Fruit fly (Drosophila melanogaster) whole organism, embryonic: Measurements from ENCODE around the gene CG17344.

Experiments
- B-H2 ChIP-seq: fragments of 200-800 bp; sonication (Bioruptor generic); optimal IDR thresholded peaks from 2 replicates; lab custom pipeline; 2018; ENCODE audit warnings: missing biosample characterization, mild to moderate bottlenecking, missing genetic modification characterization
- CG1024 ChIP-seq: fragments of 200-800 bp; sonication (Bioruptor generic); IDR thresholded peaks from 2 replicates; pipeline ENCODE4 v1.3.6; 2022; ENCODE audit warnings: missing biosample characterization, missing genetic modification characterization
- CG11723 ChIP-seq: fragments of 200-800 bp; sonication (Bioruptor generic); optimal IDR thresholded peaks from 2 replicates; lab custom pipeline; 2017; ENCODE audit warnings: missing biosample characterization, mild to moderate bottlenecking, missing genetic modification characterization
- CG12219 ChIP-seq: fragments of 200-800 bp; sonication (Bioruptor generic); optimal IDR thresholded peaks from 3 replicates; lab custom pipeline; 2018; ENCODE audit warnings: missing biosample characterization, mild to moderate bottlenecking, missing genetic modification characterization
- CG1602 ChIP-seq: fragments of 200-800 bp; sonication (Bioruptor generic); optimal IDR thresholded peaks from 3 replicates; lab custom pipeline; 2016; ENCODE audit warnings: missing biosample characterization, missing genetic modification characterization
- CG16779 ChIP-seq: fragments of 200-800 bp; sonication (Bioruptor generic); IDR thresholded peaks from 2 replicates; pipeline ENCODE4 v1.3.6; 2022; ENCODE audit warnings: missing biosample characterization, missing genetic modification characterization
- CG17328 ChIP-seq: fragments of 200-800 bp; sonication (Bioruptor generic); IDR thresholded peaks from 2 replicates; pipeline ENCODE4 v1.3.6; 2022; ENCODE audit warnings: missing biosample characterization, missing genetic modification characterization
- CG17361 ChIP-seq: fragments of 200-800 bp; sonication (Bioruptor generic); IDR thresholded peaks from 3 replicates; pipeline ENCODE4 v1.3.6; 2022; ENCODE audit warnings: missing biosample characterization, missing genetic modification characterization
- CG2129 ChIP-seq: fragments of 200-800 bp; sonication (Bioruptor generic); IDR thresholded peaks from 2 replicates; pipeline ENCODE4 v1.3.6; 2022; ENCODE audit warnings: missing biosample characterization, missing genetic modification characterization; ENCODE audit not compliant: partially characterized antibody
- CG30431 ChIP-seq: fragments of 200-800 bp; sonication (Bioruptor generic); optimal IDR thresholded peaks from 2 replicates; lab custom pipeline; 2017; ENCODE audit warnings: missing biosample characterization, missing genetic modification characterization
- CG3847 ChIP-seq: fragments of 200-800 bp; sonication (Bioruptor generic); IDR thresholded peaks from 2 replicates; pipeline ENCODE4 v1.3.6; 2022; ENCODE audit warnings: missing biosample characterization, missing genetic modification characterization
- CG4360 ChIP-seq: fragments of 200-800 bp; sonication (Bioruptor generic); IDR thresholded peaks from 2 replicates; pipeline ENCODE4 v1.3.6; 2022; ENCODE audit warnings: missing biosample characterization, missing genetic modification characterization
- CG4854 ChIP-seq: fragments of 200-800 bp; sonication (Bioruptor generic); optimal IDR thresholded peaks from 2 replicates; lab custom pipeline; 2016; ENCODE audit warnings: missing biosample characterization, missing genetic modification characterization, inconsistent platforms
- CG5180 ChIP-seq: fragments of 200-800 bp; sonication (Bioruptor generic); optimal IDR thresholded peaks from 3 replicates; lab custom pipeline; 2017; ENCODE audit warnings: missing biosample characterization, missing genetic modification characterization, mild to moderate bottlenecking, moderate library complexity, missing genetic modification reagents
- CG6254 ChIP-seq: fragments of 200-800 bp; sonication (Bioruptor generic); optimal IDR thresholded peaks from 3 replicates; lab custom pipeline; 2017; ENCODE audit warnings: mild to moderate bottlenecking, missing biosample characterization, missing genetic modification reagents, missing genetic modification characterization
- CG6791 ChIP-seq: fragments of 200-800 bp; sonication (Bioruptor generic); IDR thresholded peaks from 3 replicates; pipeline ENCODE4 v1.3.6; 2022; ENCODE audit warnings: missing biosample characterization, missing genetic modification characterization; ENCODE audit not compliant: partially characterized antibody
- CG8924 ChIP-seq: fragments of 200-800 bp; optimal IDR thresholded peaks from 3 replicates; lab custom pipeline; 2019; ENCODE audit warnings: missing biosample characterization, mild to moderate bottlenecking, missing genetic modification characterization, moderate library complexity
- CG9727 ChIP-seq: fragments of 200-800 bp; sonication (Bioruptor generic); optimal IDR thresholded peaks from 3 replicates; lab custom pipeline; 2017; ENCODE audit warnings: missing biosample characterization, mild to moderate bottlenecking, missing genetic modification characterization
- CG9797 ChIP-seq: fragments of 200-800 bp; sonication (Bioruptor generic); optimal IDR thresholded peaks from 3 replicates; lab custom pipeline; 2018; ENCODE audit warnings: missing biosample characterization, mild to moderate bottlenecking, missing genetic modification characterization
- CTCF ChIP-seq: fragments of 200-800 bp; sonication (Bioruptor generic); optimal IDR thresholded peaks from 2 replicates; lab custom pipeline; 2017; ENCODE audit warnings: missing biosample characterization, mild to moderate bottlenecking, missing genetic modification characterization, moderate library complexity
- Doc2 ChIP-seq: fragments of 200-800 bp; sonication (Bioruptor generic); IDR thresholded peaks from 2 replicates; pipeline ENCODE4 v1.3.6; 2022; ENCODE audit warnings: missing biosample characterization, missing genetic modification characterization
- Drgx ChIP-seq: fragments of 200-800 bp; sonication (Bioruptor generic); IDR thresholded peaks from 2 replicates; pipeline ENCODE4 v1.3.6; 2022; ENCODE audit warnings: missing biosample characterization, missing genetic modification characterization
- ERR ChIP-seq: fragments of 200-800 bp; sonication (Bioruptor generic); optimal IDR thresholded peaks from 2 replicates; lab custom pipeline; 2016; ENCODE audit warnings: missing biosample characterization, missing genetic modification characterization
- H2.0 ChIP-seq: fragments of 200-800 bp; sonication (Bioruptor generic); IDR thresholded peaks from 2 replicates; pipeline ENCODE4 v1.3.6; 2022; ENCODE audit warnings: missing biosample characterization, missing genetic modification characterization
- HmgZ ChIP-seq: fragments of 200-800 bp; sonication (Bioruptor generic); optimal IDR thresholded peaks from 2 replicates; lab custom pipeline; 2018; ENCODE audit warnings: missing biosample characterization, mild to moderate bottlenecking, missing genetic modification characterization
- Hr39 ChIP-seq: fragments of >200 bp; optimal IDR thresholded peaks from 2 replicates; lab custom pipeline; 2017
- Lpt ChIP-seq: fragments of >200 bp; optimal IDR thresholded peaks from 2 replicates; lab custom pipeline; 2018; ENCODE audit warnings: missing biosample characterization, missing genetic modification characterization
- Meics ChIP-seq: fragments of 200-800 bp; sonication (Bioruptor generic); optimal IDR thresholded peaks from 2 replicates; lab custom pipeline; 2017; ENCODE audit warnings: missing biosample characterization, mild to moderate bottlenecking, missing genetic modification characterization
- Mrtf ChIP-seq: fragments of 200-800 bp; sonication (Bioruptor generic); IDR thresholded peaks from 3 replicates; pipeline ENCODE4 v1.3.6; 2022; ENCODE audit warnings: missing biosample characterization, missing genetic modification characterization
- Nf-YA ChIP-seq: fragments of 200-800 bp; sonication (Bioruptor generic); IDR thresholded peaks from 2 replicates; pipeline ENCODE4 v1.3.6; 2022; ENCODE audit warnings: missing biosample characterization, missing genetic modification characterization
- Oaz ChIP-seq: fragments of 200-800 bp; sonication (Bioruptor generic); IDR thresholded peaks from 2 replicates; pipeline ENCODE4 v1.3.6; 2022; ENCODE audit warnings: missing biosample characterization, missing genetic modification characterization
- Opbp ChIP-seq: fragments of 200-800 bp; sonication (Bioruptor generic); IDR thresholded peaks from 3 replicates; pipeline ENCODE4 v1.3.6; 2022; ENCODE audit warnings: missing biosample characterization, missing genetic modification characterization; ENCODE audit not compliant: partially characterized antibody
- Optix ChIP-seq: fragments of 200-800 bp; sonication (Bioruptor generic); IDR thresholded peaks from 3 replicates; pipeline ENCODE4 v1.3.6; 2022; ENCODE audit warnings: missing biosample characterization, missing genetic modification characterization
- Pdp1 ChIP-seq, 2 experiments: fragments of 200-800 bp; sonication (Bioruptor generic); optimal IDR thresholded peaks; 3 replicates each; lab custom pipeline; 2016; ENCODE audit warnings: missing biosample characterization in 2 of 2, missing genetic modification characterization in 2 of 2, mild to moderate bottlenecking in 1 of 2, moderate library complexity in 1 of 2
- Stat92E ChIP-seq, 3 experiments: fragments of >200 bp in 2 of 3; fragments of 200-800 bp in 1 of 3; sonication (Bioruptor generic) in 1 of 3; optimal IDR thresholded peaks; 2 replicates each; lab custom pipeline; 2017 to 2019; ENCODE audit warnings: missing biosample characterization in 3 of 3, missing genetic modification characterization in 3 of 3, mild to moderate bottlenecking in 1 of 3, moderate library complexity in 1 of 3
- TFAM ChIP-seq: fragments of 200-800 bp; sonication (Bioruptor generic); optimal IDR thresholded peaks from 2 replicates; lab custom pipeline; 2017; ENCODE audit warnings: missing biosample characterization, missing genetic modification characterization, inconsistent platforms
- Vsx1 ChIP-seq: fragments of 200-800 bp; sonication (Bioruptor generic); optimal IDR thresholded peaks from 2 replicates; lab custom pipeline; 2017; ENCODE audit warnings: missing biosample characterization, mild to moderate bottlenecking, missing genetic modification characterization, missing genetic modification reagents
- ac ChIP-seq: fragments of 200-800 bp; sonication (Bioruptor generic); optimal IDR thresholded peaks from 3 replicates; lab custom pipeline; 2017; ENCODE audit warnings: missing biosample characterization, mild to moderate bottlenecking, missing genetic modification characterization
- dati ChIP-seq: fragments of 200-800 bp; sonication (Bioruptor generic); IDR thresholded peaks from 2 replicates; pipeline ENCODE4 v1.3.6; 2022; ENCODE audit warnings: missing biosample characterization, missing genetic modification characterization
- fu2 ChIP-seq: fragments of 200-800 bp; sonication (Bioruptor generic); optimal IDR thresholded peaks from 2 replicates; lab custom pipeline; 2016; ENCODE audit warnings: missing biosample characterization, missing genetic modification characterization
- jigr1 ChIP-seq: fragments of 200-800 bp; sonication (Bioruptor generic); IDR thresholded peaks from 3 replicates; pipeline ENCODE4 v1.3.6; 2022; ENCODE audit warnings: missing biosample characterization, missing genetic modification characterization
- lab ChIP-seq: fragments of 200-800 bp; sonication (Bioruptor generic); optimal IDR thresholded peaks from 3 replicates; lab custom pipeline; 2017; ENCODE audit warnings: missing biosample characterization, missing genetic modification characterization, mild to moderate bottlenecking, moderate library complexity, missing genetic modification reagents
- maf-S ChIP-seq: fragments of 200-800 bp; sonication (Bioruptor generic); optimal IDR thresholded peaks from 2 replicates; lab custom pipeline; 2016; ENCODE audit warnings: missing biosample characterization, missing genetic modification characterization
- mam ChIP-seq: fragments of 200-800 bp; sonication (Bioruptor generic); optimal IDR thresholded peaks from 3 replicates; lab custom pipeline; 2016; ENCODE audit warnings: missing biosample characterization, missing genetic modification characterization
- pan ChIP-seq, 4 experiments: fragments of >200 bp in 3 of 4; fragments of 200-800 bp in 1 of 4; sonication (Bioruptor generic) in 1 of 4; optimal IDR thresholded peaks in 3 of 4; IDR thresholded peaks in 1 of 4; 2 replicates each; pipeline versions ENCODE4 v1.3.6 to Lab custom; 2017 to 2022; ENCODE audit warnings: missing biosample characterization in 2 of 4, missing genetic modification characterization in 2 of 4, mixed read lengths in 1 of 4
- pb ChIP-seq: fragments of 200-800 bp; sonication (Bioruptor generic); optimal IDR thresholded peaks from 3 replicates; lab custom pipeline; 2016; ENCODE audit warnings: missing biosample characterization, missing genetic modification characterization
- pros ChIP-seq: fragments of 200-800 bp; sonication (Bioruptor generic); optimal IDR thresholded peaks from 3 replicates; lab custom pipeline; 2019; ENCODE audit warnings: missing biosample characterization, mild to moderate bottlenecking, missing genetic modification characterization, moderate library complexity
- schlank ChIP-seq: fragments of 200-800 bp; sonication (Bioruptor generic); optimal IDR thresholded peaks from 2 replicates; lab custom pipeline; 2018; ENCODE audit warnings: missing biosample characterization, mild to moderate bottlenecking, missing genetic modification characterization
- sd ChIP-seq: fragments of 200-800 bp; sonication (Bioruptor generic); optimal IDR thresholded peaks from 3 replicates; lab custom pipeline; 2018; ENCODE audit warnings: missing biosample characterization, mild to moderate bottlenecking, missing genetic modification characterization, moderate library complexity
- sens-2 ChIP-seq: fragments of 200-800 bp; sonication (Bioruptor generic); IDR thresholded peaks from 2 replicates; pipeline ENCODE4 v1.3.6; 2022; ENCODE audit warnings: missing biosample characterization, missing genetic modification characterization
- sqz ChIP-seq: fragments of 200-800 bp; sonication (Bioruptor generic); optimal IDR thresholded peaks from 3 replicates; lab custom pipeline; 2018; ENCODE audit warnings: missing biosample characterization, mild to moderate bottlenecking, missing genetic modification characterization
- tap ChIP-seq: fragments of 200-800 bp; optimal IDR thresholded peaks from 3 replicates; lab custom pipeline; 2019; ENCODE audit warnings: missing biosample characterization, mild to moderate bottlenecking, missing genetic modification characterization, moderate library complexity
- yki ChIP-seq: fragments of >200 bp; optimal IDR thresholded peaks from 3 replicates; lab custom pipeline; 2018

The CG17344 gene

dm6 chr2L:19083320-19083764 lies 18.5 kb upstream of the CG17344 start (continued):
- TF ChIP-seq CG2129 (GFP tag; lab: Robert Waterston, UW) (no peak), ac (no peak), pb (no peak), CG1024 (GFP tag; lab: Robert Waterston, UW) (no peak), HmgZ (tag; lab: Kevin White, UChicago) (no peak), CG30431 (no peak), CG17361 (no peak), Optix (GFP tag; lab: Robert Waterston, UW) (no peak), sqz (GFP tag; lab: Kevin White, UChicago) (peak; percentile 34), CG6254 (GFP tag; lab: Kevin White, UChicago) (peak; percentile 98), Hr39 (peak; percentile 98), CG5180 (no peak), TFAM (GFP tag; lab: Kevin White, UChicago) (no peak), pan (optimal IDR thresholded peaks at IDR 0.05; lab: Kevin White, UChicago) (no peak), pan (GFP tag; optimal IDR thresholded peaks at IDR 0.05 in 1 of 2, IDR thresholded peaks at IDR 0.05 in 1 of 2) (no peak), Nf-YA (GFP tag; lab: Robert Waterston, UW) (no peak), pros (GFP tag; lab: Kevin White, UChicago) (peak; percentile 1), CG16779 (GFP tag; lab: Robert Waterston, UW) (no peak), Stat92E (GFP tag; optimal IDR thresholded peaks at IDR 0.05; lab: Kevin White, UChicago) (no peak), tap (tag; lab: Kevin White, UChicago) (no peak), mam (GFP tag; lab: Kevin White, UChicago) (no peak), CG1602 (no peak), Doc2 (no peak), fu2 (GFP tag; lab: Kevin White, UChicago) (no peak), CG9727 (no peak), CG4360 (peak; percentile 89), CG12219 (GFP tag; lab: Kevin White, UChicago) (no peak), CG11723 (GFP tag; lab: Kevin White, UChicago) (no peak), dati (GFP tag; lab: Robert Waterston, UW) (no peak), schlank (tag; lab: Kevin White, UChicago) (no peak), lab (GFP tag; lab: Kevin White, UChicago) (no peak), Drgx (GFP tag; lab: Robert Waterston, UW) (peak; percentile 15; the same call in 1 of the 2 replicates), sd (tag; lab: Kevin White, UChicago) (no peak), yki (lab: Kevin White, UChicago) (no peak), maf-S (GFP tag; lab: Kevin White, UChicago) (no peak), jigr1 (GFP tag; lab: Robert Waterston, UW) (no peak), Meics (GFP tag; lab: Kevin White, UChicago) (no peak), Opbp (GFP tag; lab: Robert Waterston, UW) (no peak), H2.0 (GFP tag; lab: Robert Waterston, UW) (no peak), Pdp1 (GFP tag; optimal IDR thresholded peaks at IDR 0.05; lab: Kevin White, UChicago) (no peak), B-H2 (GFP tag; lab: Kevin White, UChicago) (no peak), CG9797 (GFP tag; lab: Kevin White, UChicago) (no peak), Oaz (no peak), Vsx1 (GFP tag; lab: Kevin White, UChicago) (no peak), Lpt (no peak), CTCF (GFP tag; lab: Kevin White, UChicago) (no peak), Mrtf (GFP tag; lab: Robert Waterston, UW) (no peak), CG4854 (GFP tag; lab: Kevin White, UChicago) (no peak), CG17328 (GFP tag; lab: Robert Waterston, UW) (no peak), sens-2 (GFP tag; lab: Robert Waterston, UW) (no peak), CG6791 (GFP tag; lab: Robert Waterston, UW) (no peak), CG3847 (GFP tag; lab: Robert Waterston, UW) (no peak), ERR (GFP tag; lab: Kevin White, UChicago) (no peak), CG8924 (tag; lab: Kevin White, UChicago) (no peak)
